Fruit fly (Drosophila melanogaster) whole organism, pupa: ENCODE measurements around the gene CG10214.

Source experiments
- CG12605 ChIP-seq: fragments of 200-800 bp; sonication (Bioruptor generic); IDR thresholded peaks from 2 replicates; pipeline ENCODE4 v1.3.6; 2022; ENCODE audit warnings: missing biosample characterization, missing genetic modification characterization
- CG13204 ChIP-seq: fragments of 200-800 bp; sonication (Bioruptor generic); optimal IDR thresholded peaks from 2 replicates; lab custom pipeline; 2018; ENCODE audit warnings: missing biosample characterization, mild to moderate bottlenecking, missing genetic modification characterization, moderate library complexity
- CG4496 ChIP-seq: fragments of 200-800 bp; sonication (Bioruptor generic); IDR thresholded peaks from 3 replicates; pipeline ENCODE4 v1.3.6; 2022; ENCODE audit warnings: missing biosample characterization, missing genetic modification characterization
- CG8159 ChIP-seq: fragments of 200-800 bp; sonication (Bioruptor generic); optimal IDR thresholded peaks from 3 replicates; lab custom pipeline; 2018; ENCODE audit warnings: missing biosample characterization, mild to moderate bottlenecking, missing genetic modification characterization, moderate library complexity
- D1 ChIP-seq: fragments of 200-800 bp; sonication (Bioruptor generic); optimal IDR thresholded peaks from 2 replicates; lab custom pipeline; 2018; ENCODE audit warnings: missing biosample characterization, mild to moderate bottlenecking, missing genetic modification characterization, moderate library complexity
- gl ChIP-seq: fragments of 200-800 bp; sonication (Bioruptor generic); optimal IDR thresholded peaks from 2 replicates; lab custom pipeline; 2018; ENCODE audit warnings: missing biosample characterization, mild to moderate bottlenecking, missing genetic modification characterization

dm6 chr3R:23726740-23727139, 40.5 kb downstream of the CG10214 start:
- TF ChIP-seq CG8159 (tag; lab: Kevin White, UChicago) (peak; percentile 69), CG13204 (no peak), gl (tag; lab: Kevin White, UChicago) (no peak), CG4496 (GFP tag; lab: Robert Waterston, UW) (peak; percentile 83), D1 (no peak), CG12605 (GFP tag; lab: Robert Waterston, UW) (peak; percentile 67)
